Fruit fly (Drosophila melanogaster) ovary, adult (tissue): Measurements from ENCODE around the gene Ssl2.
A peak's percentile ranks its signal among the peaks of the same experiment; 100 is the strongest.

Experiments
- CG17801 ChIP-seq: fragments of 200-800 bp; optimal IDR thresholded peaks from 2 replicates; lab custom pipeline; 2019; ENCODE audit warnings: missing biosample characterization, mild to moderate bottlenecking, missing genetic modification characterization, moderate library complexity; ENCODE audit not compliant: partially characterized antibody

Ssl2 gene

dm6 chr3R:29032542-29032941, at the start of gene Ssl2:
Ssl2 (minus strand) TSS chr3R:29032642.
- no peak for TF ChIP-seq CG17801 (GFP tag; lab: Kevin White, UChicago)

dm6 chr3R:29082034-29082433, 49.6 kb upstream of the Ssl2 start:
- TF ChIP-seq CG17801 (GFP tag; lab: Kevin White, UChicago), result no peak

DNA sequence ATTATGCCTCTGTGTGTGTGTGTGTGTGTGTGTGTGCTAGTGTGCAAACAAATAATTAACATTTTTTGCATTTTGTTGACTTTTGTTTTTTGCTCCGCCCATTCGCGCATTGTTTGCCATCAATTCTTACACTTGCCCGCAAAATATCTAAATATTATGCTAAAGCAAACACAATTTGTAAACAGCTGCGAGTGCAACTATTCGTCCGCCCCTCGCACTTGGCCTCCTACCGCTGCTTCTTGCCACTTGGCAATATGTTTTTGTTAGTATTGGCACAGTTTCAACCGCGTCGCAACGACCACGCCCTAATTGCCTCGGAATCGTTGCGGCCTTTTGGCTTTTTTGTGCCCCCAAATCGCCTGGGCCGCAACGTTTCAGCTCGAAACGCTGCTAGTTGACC, 45.1 kb upstream of the Ssl2 start:
- TF ChIP-seq CG17801 (GFP tag; lab: Kevin White, UChicago), result no peak

DNA sequence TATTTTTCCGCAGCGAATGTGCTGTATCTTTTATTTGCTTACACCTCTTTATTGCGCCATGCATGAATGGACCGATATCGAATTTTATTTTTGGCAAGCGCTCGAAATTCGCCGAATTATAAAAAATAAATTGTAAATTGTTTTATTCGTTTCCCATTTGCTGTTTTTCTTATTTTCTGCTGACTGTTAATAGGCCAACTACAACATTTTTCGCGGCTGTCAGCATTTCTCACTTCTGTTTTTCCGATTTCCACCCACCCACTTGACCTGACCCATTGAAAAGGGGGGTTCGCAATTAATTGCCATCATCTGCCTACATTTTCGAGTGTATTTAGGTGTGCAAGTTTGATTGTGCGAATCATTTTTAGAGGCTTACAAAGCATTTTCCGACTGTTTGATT, 44.2 kb upstream of the Ssl2 start:
- TF ChIP-seq CG17801 (GFP tag; lab: Kevin White, UChicago), result peak; percentile 7

dm6 chr3R:29075631-29076398, 43.4 kb upstream of the Ssl2 start:
- TF ChIP-seq CG17801 (GFP tag; lab: Kevin White, UChicago), result no peak

DNA sequence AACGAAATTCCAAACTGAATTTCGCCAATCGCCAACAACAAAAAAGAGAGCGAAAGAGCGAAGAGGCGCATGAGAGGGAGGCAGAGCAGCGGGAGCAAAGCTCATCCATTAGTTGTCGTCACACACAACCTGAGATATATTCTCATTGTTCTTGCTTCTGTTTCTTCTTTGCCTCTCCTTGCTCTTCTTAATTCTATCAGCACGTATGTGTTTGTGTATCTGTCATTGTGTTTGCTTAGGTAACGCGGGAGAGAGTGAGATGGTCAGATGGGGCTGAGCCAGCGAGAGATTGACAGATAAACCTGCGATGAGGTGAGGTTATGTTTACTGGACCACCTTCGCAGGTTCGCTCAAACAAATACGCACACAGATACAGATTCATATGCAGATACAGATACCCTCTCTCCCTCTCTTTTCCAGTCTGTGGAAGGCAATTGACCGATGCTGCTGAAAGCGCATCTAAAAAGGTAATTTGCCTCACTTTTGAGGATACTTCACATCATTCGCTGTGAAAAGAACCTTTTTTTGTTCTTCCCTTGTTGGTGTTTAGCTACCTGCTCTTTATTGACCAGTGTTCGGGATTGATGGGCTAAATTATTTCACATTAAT, 41.7 kb upstream of the Ssl2 start:
- TF ChIP-seq CG17801 (GFP tag; lab: Kevin White, UChicago), result peak; percentile 9

DNA sequence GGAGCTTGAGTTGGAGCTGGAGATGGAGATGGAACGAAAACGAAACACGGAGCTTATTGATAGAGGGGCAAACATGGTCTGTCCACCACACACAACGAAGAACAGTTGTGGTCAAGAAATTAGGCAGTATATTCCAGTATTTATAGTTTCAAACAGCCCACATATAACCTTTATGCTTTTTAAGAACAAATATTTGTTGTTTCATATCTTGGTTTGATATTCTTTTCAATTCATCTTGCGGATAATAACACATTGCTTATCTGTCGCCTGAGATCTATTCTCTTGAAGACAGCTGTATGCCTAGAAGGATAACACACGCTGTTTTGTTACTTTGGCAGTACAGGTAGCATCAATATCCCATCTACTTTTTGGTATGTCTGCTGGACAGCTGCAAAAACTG, 40.4 kb upstream of the Ssl2 start:
- TF ChIP-seq CG17801 (GFP tag; lab: Kevin White, UChicago), result no peak

- no peak for TF ChIP-seq CG17801 (GFP tag; lab: Kevin White, UChicago)
Observed at dm6 chr3R:29071141-29071540, 38.7 kb upstream of the Ssl2 start.

DNA sequence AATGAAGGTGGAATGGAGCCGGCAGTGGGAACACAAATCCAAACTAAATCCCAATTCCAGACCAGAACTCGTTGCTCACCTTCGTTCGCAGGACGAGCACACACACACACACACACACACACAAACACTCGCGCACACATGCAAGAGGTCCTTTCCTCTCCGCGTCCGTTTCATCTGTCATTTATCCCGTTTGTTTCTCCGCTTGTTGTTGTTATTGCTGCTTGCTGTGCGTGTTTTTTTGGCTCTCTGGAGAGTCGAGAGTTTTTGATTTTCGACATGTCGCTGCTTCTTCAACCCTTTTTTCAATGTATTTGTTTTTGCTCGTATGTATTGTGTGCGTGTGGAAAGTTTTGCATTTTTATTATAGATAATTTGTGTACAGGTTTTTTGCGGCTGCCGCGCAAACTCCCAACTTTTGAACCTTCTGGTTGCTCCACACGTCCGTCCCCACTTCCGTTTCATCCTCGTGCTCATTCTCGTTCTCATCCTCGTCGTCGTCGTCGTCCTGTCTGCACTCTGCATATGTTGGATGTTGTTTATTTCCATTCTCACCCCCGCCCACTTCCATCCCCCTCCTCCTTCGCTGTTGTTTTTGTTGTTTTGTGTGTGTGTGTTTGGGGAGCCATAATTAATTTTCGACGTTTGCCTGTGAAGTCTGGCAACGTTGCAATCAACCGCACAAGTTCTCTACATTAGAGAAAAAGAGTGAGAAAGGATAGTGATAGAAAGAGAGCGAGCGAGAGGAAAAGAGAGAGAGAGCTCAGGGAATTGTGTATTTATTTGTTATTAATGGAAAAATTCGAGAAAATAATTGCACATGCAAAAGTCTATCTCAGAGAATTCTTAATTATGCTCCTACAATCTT, 37.0 kb upstream of the Ssl2 start:
- no peak for TF ChIP-seq CG17801 (GFP tag; lab: Kevin White, UChicago)

DNA sequence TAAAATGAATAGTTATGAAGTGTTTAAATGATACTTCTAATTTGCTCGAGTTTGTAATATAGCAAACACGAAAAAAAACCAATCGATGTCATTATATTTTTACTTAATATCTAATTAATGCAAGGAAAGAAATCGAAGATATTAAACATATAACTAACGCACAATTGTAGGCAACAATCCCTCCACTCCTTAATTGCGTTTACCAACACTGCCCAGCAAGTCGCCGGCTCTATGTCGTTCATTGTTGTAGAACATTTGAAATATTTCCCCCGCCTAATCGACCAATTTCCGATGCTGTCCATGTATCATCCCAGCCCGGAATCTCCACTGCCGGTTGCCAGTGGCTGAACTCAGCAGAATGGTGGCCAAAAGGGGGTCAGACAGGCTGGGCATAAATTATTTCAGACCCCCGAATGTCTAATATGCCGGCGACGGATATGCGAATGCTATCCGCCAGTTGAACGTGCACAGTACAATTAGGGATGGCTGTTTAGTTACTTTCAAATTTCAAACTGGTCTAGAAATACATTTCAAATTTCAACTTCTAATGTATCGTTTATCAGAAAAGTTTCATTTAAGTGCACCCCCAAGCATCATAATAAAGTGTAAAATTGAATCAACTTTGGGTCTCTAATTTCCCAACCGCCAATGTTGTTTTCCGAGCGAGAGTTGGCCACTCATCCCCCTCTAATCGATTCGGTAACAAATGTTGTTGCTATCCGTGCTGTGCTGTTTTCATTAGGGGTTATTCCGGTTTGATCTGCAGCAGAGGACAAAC, 36.2 kb upstream of the Ssl2 start:
- no peak for TF ChIP-seq CG17801 (GFP tag; lab: Kevin White, UChicago)

dm6 chr3R:29067091-29067490, 34.6 kb upstream of the Ssl2 start:
- no peak for TF ChIP-seq CG17801 (GFP tag; lab: Kevin White, UChicago)

- no peak for TF ChIP-seq CG17801 (GFP tag; lab: Kevin White, UChicago)
Observed at dm6 chr3R:29066285-29066684, 33.8 kb upstream of the Ssl2 start.

dm6 chr3R:29064682-29065100, 32.2 kb upstream of the Ssl2 start:
- no peak for TF ChIP-seq CG17801 (GFP tag; lab: Kevin White, UChicago)

DNA sequence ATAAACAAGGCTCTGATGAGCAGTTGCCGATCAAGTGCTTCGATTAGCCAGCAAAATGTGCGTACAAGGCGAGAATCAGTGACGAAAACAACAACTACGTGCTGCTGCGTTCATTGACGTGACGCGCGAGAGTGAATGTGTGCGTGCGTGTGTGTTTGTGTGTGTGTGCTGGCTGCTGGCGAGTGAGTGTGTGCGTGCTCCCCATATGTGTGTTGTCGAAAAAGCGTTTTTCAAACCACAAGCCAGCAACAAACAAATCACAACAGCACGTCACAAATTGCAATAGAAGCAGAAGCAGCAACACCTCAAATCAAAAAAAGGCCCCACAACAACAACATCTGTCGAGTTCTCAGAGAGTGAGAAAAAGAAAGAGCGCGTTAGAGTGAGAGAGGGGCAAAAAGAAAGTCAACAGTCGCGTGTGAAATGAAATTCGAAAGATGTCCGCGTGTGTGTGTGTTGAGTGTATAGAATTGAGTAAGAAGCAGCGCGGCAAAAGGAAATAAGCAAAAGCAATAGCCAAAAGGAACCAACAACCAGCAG, 31.5 kb upstream of the Ssl2 start:
- no peak for TF ChIP-seq CG17801 (GFP tag; lab: Kevin White, UChicago)
